Worm (Caenorhabditis elegans): ENCODE measurements around the gene ttr-26.
A peak's percentile ranks its signal among the peaks of the same experiment; 100 is the strongest.

The ttr-26 gene

DNA sequence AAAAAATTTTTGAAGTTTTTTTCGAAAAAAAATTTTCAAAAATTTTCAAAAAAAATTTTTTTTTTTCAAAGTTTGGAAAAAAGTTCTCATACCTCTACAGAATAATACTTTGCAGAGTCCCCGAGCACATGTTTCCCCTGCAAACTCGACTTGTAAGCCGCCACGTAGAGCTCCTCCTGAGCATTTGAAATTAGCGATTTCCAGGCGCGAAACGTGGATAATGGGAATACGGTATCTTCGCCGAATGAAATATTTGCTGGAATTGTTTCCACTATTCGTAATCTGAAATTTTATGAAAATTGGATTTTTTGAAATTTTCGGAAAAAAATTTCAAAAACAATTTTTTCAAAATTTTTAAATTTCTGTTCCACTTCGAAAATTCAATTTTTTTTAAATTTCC, 16.0 kb upstream of the ttr-26 start:
- TF ChIP-seq dao-5 (tag; optimal IDR thresholded peaks at IDR 0.05) (no peak), W03F9.2 (tag; optimal IDR thresholded peaks at IDR 0.05) (no peak), him-1 (tag; optimal IDR thresholded peaks at IDR 0.05) (no peak)

DNA sequence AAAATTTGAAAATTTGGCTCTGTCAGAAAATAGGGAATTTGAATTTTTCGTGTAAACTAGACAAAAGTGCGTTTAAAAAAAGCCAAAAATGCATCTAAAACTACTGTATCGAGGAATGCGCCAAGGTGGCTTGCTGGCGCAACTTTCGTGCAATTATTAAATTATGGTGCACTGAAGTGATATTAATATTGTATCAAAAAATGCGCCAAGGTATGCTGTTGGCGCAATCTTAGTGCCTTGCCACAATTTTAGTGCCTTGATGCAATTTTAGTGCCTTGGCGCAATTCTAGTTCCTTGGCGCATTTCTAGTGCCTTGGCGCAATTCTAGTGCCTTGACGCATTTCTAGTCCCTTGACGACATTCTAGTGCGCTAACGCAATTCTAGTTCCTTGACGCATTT, 15.0 kb upstream of the ttr-26 start:
- TF ChIP-seq him-1 (tag; optimal IDR thresholded peaks at IDR 0.05) (no peak), dao-5 (tag; optimal IDR thresholded peaks at IDR 0.05) (no peak)

- no peak for TF ChIP-seq W03F9.2 (tag; optimal IDR thresholded peaks at IDR 0.05)
- no peak for TF ChIP-seq him-1 (tag; optimal IDR thresholded peaks at IDR 0.05)
- TF ChIP-seq dao-5 (tag; optimal IDR thresholded peaks at IDR 0.05), result no peak
These were observed 13.1 kb upstream of the ttr-26 start for ce11 chrV:18573199-18573598.

DNA sequence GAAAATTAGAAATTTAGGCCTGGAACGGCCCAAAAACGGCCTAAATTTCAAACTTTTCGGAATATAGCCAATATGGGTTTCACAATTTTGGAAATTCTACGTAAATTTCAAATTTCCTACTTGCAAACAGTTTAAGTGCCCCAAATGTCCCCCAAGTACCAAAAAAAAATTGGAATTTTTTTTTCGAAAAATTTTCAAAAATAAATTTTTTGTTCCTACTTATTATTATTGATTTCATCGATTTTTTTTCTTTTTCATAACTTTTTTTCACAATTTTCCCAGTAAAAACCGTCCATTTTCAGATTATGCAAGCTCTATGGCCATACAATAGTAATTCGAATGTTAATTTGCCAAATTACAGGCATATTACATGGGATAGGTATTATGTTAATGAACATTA, 11.4 kb upstream of the ttr-26 start, which contains the start of gene Y51A2D.21:
TSS of gene Y51A2D.21 (plus strand) at position 301 of the 400 bp plus-strand sequence.
- TF ChIP-seq dao-5 (tag; optimal IDR thresholded peaks at IDR 0.05), result no peak
- TF ChIP-seq him-1 (tag; optimal IDR thresholded peaks at IDR 0.05), result no peak
- no peak for TF ChIP-seq W03F9.2 (tag; optimal IDR thresholded peaks at IDR 0.05)

DNA sequence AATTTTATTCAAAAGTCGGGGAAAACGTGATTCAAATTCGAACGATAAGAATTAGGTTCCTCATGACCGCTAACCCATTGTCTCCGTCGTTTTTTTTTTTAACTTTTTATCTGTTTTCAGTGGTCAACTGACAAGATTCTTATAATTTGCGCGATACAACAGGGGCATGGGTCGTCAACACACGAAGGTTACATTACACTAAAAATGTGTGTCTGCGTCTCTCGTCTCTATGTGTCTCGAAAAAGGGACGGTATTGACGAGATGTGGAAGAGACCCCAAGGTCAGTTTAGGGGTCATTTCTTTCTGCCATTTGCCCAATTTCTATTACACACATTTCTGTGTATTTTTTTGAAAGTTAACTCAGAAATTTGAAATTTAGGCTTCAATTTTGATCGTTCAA, 9.4 kb upstream of the ttr-26 start:
- TF ChIP-seq him-1 (tag; optimal IDR thresholded peaks at IDR 0.05), result no peak
- no peak for TF ChIP-seq W03F9.2 (tag; optimal IDR thresholded peaks at IDR 0.05)
- no peak for TF ChIP-seq dao-5 (tag; optimal IDR thresholded peaks at IDR 0.05)

- TF ChIP-seq dao-5 (tag; optimal IDR thresholded peaks at IDR 0.05), result no peak
- no peak for TF ChIP-seq W03F9.2 (tag; optimal IDR thresholded peaks at IDR 0.05)
- no peak for TF ChIP-seq him-1 (tag; optimal IDR thresholded peaks at IDR 0.05)
These were observed 5.5 kb upstream of the ttr-26 start for ce11 chrV:18565621-18566020.

- no peak for TF ChIP-seq W03F9.2 (tag; optimal IDR thresholded peaks at IDR 0.05)
- no peak for TF ChIP-seq dao-5 (tag; optimal IDR thresholded peaks at IDR 0.05)
- no peak for TF ChIP-seq him-1 (tag; optimal IDR thresholded peaks at IDR 0.05)
These were observed 4.7 kb upstream of the ttr-26 start, which contains the start of gene srg-34 for ce11 chrV:18564786-18565185. srg-34 (minus strand) TSS chrV:18564886.

DNA sequence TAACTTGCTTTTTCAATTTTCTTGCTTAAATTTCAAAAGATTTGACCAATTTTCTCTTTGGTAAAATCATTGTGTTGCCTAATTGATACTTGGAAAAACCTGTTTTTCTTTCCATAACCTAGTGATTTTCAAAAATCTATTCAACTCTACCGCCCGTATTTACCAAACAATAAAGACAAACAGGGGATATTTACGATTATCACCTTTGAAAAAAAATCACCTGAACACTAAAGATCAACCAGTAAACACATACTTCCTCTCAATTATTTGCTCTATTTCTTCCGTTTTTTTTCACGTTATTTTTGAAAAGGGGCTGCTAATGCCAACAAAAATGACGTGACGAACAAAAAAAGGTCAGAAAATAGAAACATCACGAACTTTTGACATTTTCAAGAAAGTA, 856 bp upstream of the ttr-26 start:
- no peak for TF ChIP-seq W03F9.2 (tag; optimal IDR thresholded peaks at IDR 0.05)
- TF ChIP-seq dao-5 (tag; optimal IDR thresholded peaks at IDR 0.05), result no peak
- no peak for TF ChIP-seq him-1 (tag; optimal IDR thresholded peaks at IDR 0.05)

- TF ChIP-seq W03F9.2 (tag; optimal IDR thresholded peaks at IDR 0.05), result no peak
- no peak for TF ChIP-seq him-1 (tag; optimal IDR thresholded peaks at IDR 0.05)
- TF ChIP-seq dao-5 (tag; optimal IDR thresholded peaks at IDR 0.05), result no peak
These were observed 3.6 kb downstream of the ttr-26 start, which contains the start of the genes ttr-24 and ttr-25 for ce11 chrV:18556488-18556887. ttr-24 (minus strand) TSS chrV:18556643. ttr-25 (plus strand) TSS chrV:18556714.

DNA sequence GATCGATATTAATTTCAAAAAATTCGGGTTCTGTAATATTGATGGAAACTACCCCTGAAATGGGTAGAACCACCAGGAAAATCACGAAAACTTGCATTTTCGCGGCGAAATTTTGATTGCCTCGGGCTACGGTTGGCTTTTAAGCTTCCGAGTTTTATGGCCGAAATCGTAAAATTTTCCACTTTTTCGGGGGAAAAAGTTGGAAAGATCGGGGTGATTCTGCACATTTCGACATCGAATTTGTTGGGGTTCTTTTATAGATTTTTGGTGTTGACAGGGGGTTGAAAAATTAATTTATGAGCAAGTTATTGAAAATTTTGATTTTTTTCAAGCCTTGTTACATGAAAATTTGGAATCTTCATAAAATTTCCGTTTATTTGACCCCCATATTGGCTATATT, 6.3 kb downstream of the ttr-26 start, which contains the start of gene Y51A2D.8:
TSS of gene Y51A2D.8 (minus strand) at position 101 of the 400 bp plus-strand sequence.
- TF ChIP-seq W03F9.2 (tag; optimal IDR thresholded peaks at IDR 0.05) (no peak), dao-5 (tag; optimal IDR thresholded peaks at IDR 0.05) (no peak), him-1 (tag; optimal IDR thresholded peaks at IDR 0.05) (no peak)

- no peak for TF ChIP-seq W03F9.2 (tag; optimal IDR thresholded peaks at IDR 0.05)
- no peak for TF ChIP-seq dao-5 (tag; optimal IDR thresholded peaks at IDR 0.05)
- no peak for TF ChIP-seq him-1 (tag; optimal IDR thresholded peaks at IDR 0.05)
These were observed 24.1 kb downstream of the ttr-26 start for ce11 chrV:18536015-18536414.

DNA sequence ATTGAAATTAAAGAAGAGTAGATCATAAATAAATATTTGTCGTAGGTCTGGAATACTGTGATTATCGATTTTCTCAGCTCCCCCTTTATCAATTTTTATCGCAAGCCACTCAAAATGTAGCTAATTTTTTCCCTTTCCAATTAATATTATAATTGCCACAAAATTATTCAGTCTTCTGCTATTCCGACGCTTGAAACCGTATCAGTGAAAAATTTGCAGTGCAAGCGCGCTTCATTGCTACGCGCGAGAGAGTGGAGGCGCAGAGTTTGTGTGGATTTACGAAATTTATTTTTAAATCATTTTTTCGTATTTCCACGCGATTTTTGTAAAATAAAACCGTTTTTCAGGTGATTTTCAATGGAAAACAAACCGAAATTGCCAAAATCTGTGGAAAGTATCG, 26.5 kb downstream of the ttr-26 start, which contains the start of gene ints-5:
TSS of gene ints-5 (plus strand) at position 348 of the 400 bp plus-strand sequence.
- TF ChIP-seq W03F9.2 (tag; optimal IDR thresholded peaks at IDR 0.05) (peak; percentile 40), him-1 (tag; optimal IDR thresholded peaks at IDR 0.05) (no peak), dao-5 (tag; optimal IDR thresholded peaks at IDR 0.05) (no peak)

DNA sequence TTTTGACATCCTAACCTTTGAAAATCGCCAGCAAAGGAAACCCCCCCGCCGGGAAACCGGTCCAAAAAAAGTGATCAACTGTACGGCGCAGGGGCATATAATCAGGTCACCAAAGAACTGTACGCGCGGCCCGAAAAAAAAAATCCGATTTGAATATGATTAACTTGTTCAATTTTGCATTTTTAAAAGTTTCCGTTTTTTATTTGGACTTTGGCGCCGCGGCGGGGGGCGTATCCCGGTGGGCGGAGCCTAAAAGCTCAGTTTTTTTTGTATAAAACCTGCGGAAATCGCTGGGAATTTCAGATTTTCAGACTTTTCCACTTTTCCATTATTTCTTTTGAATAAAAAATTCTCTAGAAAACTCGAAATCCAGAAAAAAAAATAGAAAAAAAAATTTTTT, 35.6 kb downstream of the ttr-26 start, which contains the start of gene hmit-1.2:
TSS of gene hmit-1.2 (plus strand) at position 301 of the 400 bp plus-strand sequence.
- TF ChIP-seq W03F9.2 (tag; optimal IDR thresholded peaks at IDR 0.05), result no peak
- no peak for TF ChIP-seq dao-5 (tag; optimal IDR thresholded peaks at IDR 0.05)
- no peak for TF ChIP-seq him-1 (tag; optimal IDR thresholded peaks at IDR 0.05)

DNA sequence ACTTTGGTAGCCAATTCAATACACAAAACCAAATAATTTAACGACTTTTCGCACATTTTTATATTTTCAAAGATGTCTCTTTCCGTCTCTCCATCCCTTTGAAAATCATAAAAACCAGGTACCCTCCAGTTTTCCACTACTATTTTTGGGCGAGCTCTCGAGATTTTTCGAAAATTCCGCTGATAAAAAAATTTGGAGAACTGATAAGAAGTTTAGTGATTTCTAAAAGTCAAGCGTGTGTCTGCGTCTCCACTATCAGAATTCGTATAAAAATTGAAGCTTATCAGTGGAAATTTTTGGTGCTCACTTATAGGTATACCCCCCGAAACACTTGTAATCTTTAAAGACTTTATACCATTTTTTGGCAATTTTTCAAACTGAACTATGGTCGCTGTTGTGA, 43.6 kb downstream of the ttr-26 start, which contains the start of gene hmit-1.1:
TSS of gene hmit-1.1 (plus strand) at position 294 of the 400 bp plus-strand sequence.
- no peak for TF ChIP-seq W03F9.2 (tag; optimal IDR thresholded peaks at IDR 0.05)
- TF ChIP-seq him-1 (tag; optimal IDR thresholded peaks at IDR 0.05), result no peak
- no peak for TF ChIP-seq dao-5 (tag; optimal IDR thresholded peaks at IDR 0.05)

DNA sequence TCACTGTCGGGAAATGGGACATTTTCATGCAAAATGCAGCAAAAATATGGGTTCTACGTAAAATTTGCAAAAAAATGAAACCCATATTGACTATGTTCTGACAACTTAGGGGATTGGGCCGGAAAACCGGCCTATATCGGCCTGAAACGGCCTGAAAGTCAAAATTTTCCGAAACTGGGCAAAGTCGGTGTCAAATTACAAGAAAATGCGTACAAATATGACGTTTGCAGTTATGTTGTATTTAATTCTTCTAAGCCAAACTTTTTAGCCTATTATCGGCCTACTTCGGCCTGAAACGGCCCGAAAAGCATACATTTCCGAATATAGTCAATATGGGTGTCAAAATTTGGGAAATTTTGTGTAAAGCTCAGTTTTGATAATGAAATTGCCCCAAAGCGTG, 48.2 kb downstream of the ttr-26 start:
- TF ChIP-seq W03F9.2 (tag; optimal IDR thresholded peaks at IDR 0.05) (no peak), him-1 (tag; optimal IDR thresholded peaks at IDR 0.05) (no peak), dao-5 (tag; optimal IDR thresholded peaks at IDR 0.05) (no peak)

Measured in whole organism, L4/young adult.